Fruit fly (Drosophila melanogaster): ENCODE results near the gene step.

step gene

dm6 chr2L:21764934-21765333 is 7.7 kb upstream of the step start:
- TF ChIP-seq tll (GFP tag; optimal IDR thresholded peaks at IDR 0.05) (peak in 1 of 2 experiments; percentile 13), Aef1 (GFP tag; IDR thresholded peaks at IDR 0.05) (no peak), CG2199 (GFP tag; IDR thresholded peaks at IDR 0.05) (0 out of 3 replicates have a peak, but pooled peaks have one; percentile 33)

DNA sequence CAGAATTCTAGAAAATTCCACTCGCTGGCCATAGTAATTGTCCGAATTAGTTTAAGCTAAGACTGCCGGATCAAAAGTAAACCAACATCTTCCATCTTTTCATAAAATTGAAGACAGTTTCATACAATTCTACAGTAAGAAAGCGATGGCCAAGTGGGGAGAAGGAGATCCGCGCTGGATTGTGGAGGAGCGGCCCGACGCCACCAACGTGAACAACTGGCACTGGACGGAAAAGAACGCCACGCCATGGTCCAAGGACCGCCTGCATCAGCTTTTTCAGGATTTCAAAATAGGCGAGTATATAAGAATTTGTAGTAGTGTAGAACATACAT is 767 bp upstream of the step start:
- TF ChIP-seq CG4617 (GFP tag; optimal IDR thresholded peaks at IDR 0.05; ENCODE audit: borderline replicate concordance) (peak; percentile 62), CG34422 (GFP tag; IDR thresholded peaks at IDR 0.05) (peak; percentile 10; the same call in 1 of the 3 replicates), mld (GFP tag; IDR thresholded peaks at IDR 0.05; ENCODE audit: partially characterized antibody) (0 out of 3 replicates have a peak, but pooled peaks have one; percentile 27), MESR4 (GFP tag; optimal IDR thresholded peaks at IDR 0.05) (peak; percentile 89), Dll (GFP tag; IDR thresholded peaks at IDR 0.05; ENCODE audit: partially characterized antibody) (0 out of 4 replicates have a peak, but pooled peaks have one; percentile 6), bigmax (GFP tag; optimal IDR thresholded peaks at IDR 0.05) (peak; percentile 89), CG11723 (GFP tag; optimal IDR thresholded peaks at IDR 0.05) (no peak), stwl (tag; optimal IDR thresholded peaks at IDR 0.05) (no peak), MBD-R2 (GFP tag; IDR thresholded peaks at IDR 0.05) (peak; percentile 55), Hand (GFP tag; optimal IDR thresholded peaks at IDR 0.05) (no peak), YL-1 (GFP tag; optimal IDR thresholded peaks at IDR 0.05) (peak; percentile 38)

DNA sequence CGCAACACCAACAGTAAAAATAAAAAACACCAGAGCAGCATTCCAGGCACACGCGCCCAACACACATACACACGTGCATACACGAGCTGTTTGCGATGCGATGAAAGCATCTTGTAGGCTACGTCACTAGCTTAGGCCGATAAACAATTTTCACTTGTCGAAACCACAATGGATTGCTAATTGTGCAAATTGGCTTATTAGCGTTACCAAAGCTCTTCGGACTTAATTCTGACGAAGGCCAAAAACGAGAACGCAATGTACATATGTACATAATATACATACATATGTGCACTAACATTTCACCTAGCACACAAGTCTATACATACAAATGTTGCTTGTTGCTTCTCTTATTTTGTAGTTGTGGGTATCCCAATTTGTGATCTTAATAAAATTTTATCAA is 570 bp downstream of the step start:
- TF ChIP-seq CG10979 (tag; optimal IDR thresholded peaks at IDR 0.05) (peak; percentile 7), ranshi (GFP tag; IDR thresholded peaks at IDR 0.05) (no peak), cg (GFP tag; optimal IDR thresholded peaks at IDR 0.05) (peak; percentile 53), gce (GFP tag; IDR thresholded peaks at IDR 0.05) (no peak), CG6791 (GFP tag; IDR thresholded peaks at IDR 0.05; ENCODE audit: partially characterized antibody) (no peak), Neu2 (GFP tag; optimal IDR thresholded peaks at IDR 0.05; ENCODE audit: borderline replicate concordance) (no peak), Poxn (GFP tag; IDR thresholded peaks at IDR 0.05) (no peak), Max (GFP tag; optimal IDR thresholded peaks at IDR 0.05) (no peak), sd (tag; optimal IDR thresholded peaks at IDR 0.05) (peak; percentile 79), pfk (GFP tag; optimal IDR thresholded peaks at IDR 0.05) (no peak), CG13894 (tag; optimal IDR thresholded peaks at IDR 0.05) (no peak), CG33557 (GFP tag; optimal IDR thresholded peaks at IDR 0.05) (no peak), Deaf1 (tag; optimal IDR thresholded peaks at IDR 0.05) (no peak), nau (GFP tag; optimal IDR thresholded peaks at IDR 0.05) (peak; percentile 33), Med (GFP tag) (peak; percentile 22), CrebB (tag; optimal IDR thresholded peaks at IDR 0.05) (no peak), Lhr (GFP tag; optimal IDR thresholded peaks at IDR 0.05) (no peak), CG33213 (GFP tag; optimal IDR thresholded peaks at IDR 0.05) (peak; percentile 2), CG4820 (GFP tag; optimal IDR thresholded peaks at IDR 0.05) (no peak), bbx (GFP tag; IDR thresholded peaks at IDR 0.05; ENCODE audit: partially characterized antibody) (peak; percentile 37; the same call in 1 of the 2 replicates), Hmx (GFP tag; optimal IDR thresholded peaks at IDR 0.05) (no peak), CG5180 (GFP tag; optimal IDR thresholded peaks at IDR 0.05) (peak; percentile 62), Elba2 (GFP tag; optimal IDR thresholded peaks at IDR 0.05) (peak; percentile 38), CG15479 (GFP tag; optimal IDR thresholded peaks at IDR 0.05) (peak; percentile 54), sens (GFP tag) (peak; percentile 72), Chrac-16 (GFP tag; optimal IDR thresholded peaks at IDR 0.05) (no peak), CG11504 (tag; optimal IDR thresholded peaks at IDR 0.05) (peak; percentile 11), CG9609 (GFP tag; optimal IDR thresholded peaks at IDR 0.05) (no peak), chinmo (GFP tag; IDR thresholded peaks at IDR 0.05; ENCODE audit: partially characterized antibody) (0 out of 4 replicates have a peak, but pooled peaks have one; percentile 6)
